Fruit fly (Drosophila melanogaster): ENCODE data around the gene CG33494.

CG33494 gene

DNA sequence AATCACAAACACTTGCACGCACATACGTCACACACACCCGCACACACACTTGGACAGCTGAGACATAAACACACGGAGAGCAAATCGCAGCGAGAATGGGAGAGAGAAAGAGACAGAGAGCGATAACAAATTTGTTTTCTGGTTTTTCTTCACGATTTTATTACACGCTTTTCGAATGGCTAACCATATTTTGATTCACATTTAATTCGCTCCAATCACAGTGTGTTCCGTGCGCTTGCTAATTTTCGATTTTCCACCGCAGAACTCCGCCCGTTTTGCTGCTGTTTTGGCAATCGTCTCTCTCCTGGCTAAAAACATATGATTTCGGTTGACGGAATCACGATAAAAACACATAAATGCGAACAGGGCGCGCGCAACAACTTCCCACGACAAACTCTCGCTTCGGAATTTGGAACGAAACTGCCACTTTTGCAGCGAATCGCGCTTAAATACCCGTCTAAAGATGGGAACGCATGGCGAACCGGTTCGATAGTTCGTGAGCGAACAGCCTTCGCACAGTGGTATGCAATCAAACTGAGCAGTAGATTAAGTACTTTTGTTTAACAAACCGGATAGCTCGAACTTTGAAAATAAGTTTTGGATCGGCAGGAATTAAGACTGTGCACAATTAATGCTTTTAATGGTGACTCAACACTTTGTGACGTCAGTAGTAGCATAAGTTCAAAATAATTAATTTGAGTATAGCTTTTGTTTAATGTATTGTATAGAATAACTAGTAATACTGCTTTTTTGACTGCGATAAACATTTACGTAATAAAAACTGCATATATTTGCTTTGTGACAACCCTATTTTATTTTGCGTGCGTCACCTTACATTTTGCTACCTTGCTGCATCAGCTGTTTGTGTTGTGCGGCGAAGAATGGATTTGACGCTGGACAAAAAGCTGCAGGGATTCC, 22.1 kb downstream of the CG33494 start, which contains the start of the genes Fur1 and Vps33B:
Fur1 (minus strand) TSS at position 424 of the 918 bp plus-strand sequence.
Vps33B (plus strand) TSS at position 856 of the 918 bp plus-strand sequence.
- TF ChIP-seq CG7745 (tag; optimal IDR thresholded peaks at IDR 0.05): no peak
- TF ChIP-seq tap (tag; optimal IDR thresholded peaks at IDR 0.05): peak; percentile 94
- TF ChIP-seq CG15269 (tag; optimal IDR thresholded peaks at IDR 0.05): peak; percentile 96
- TF ChIP-seq CG12155 (GFP tag; optimal IDR thresholded peaks at IDR 0.05): peak; percentile 97
- TF ChIP-seq CG3281 (GFP tag; optimal IDR thresholded peaks at IDR 0.05): peak; percentile 96
- TF ChIP-seq vfl (GFP tag; optimal IDR thresholded peaks at IDR 0.05): peak; percentile 96
- peak; percentile 98 for TF ChIP-seq CG1647 (GFP tag; optimal IDR thresholded peaks at IDR 0.05)
- TF ChIP-seq Dp (GFP tag; optimal IDR thresholded peaks at IDR 0.05): peak; percentile 32
- peak; percentile 94 for TF ChIP-seq CG4404 (GFP tag; IDR thresholded peaks at IDR 0.05)
- TF ChIP-seq repo (GFP tag; optimal IDR thresholded peaks at IDR 0.05): peak; percentile 97
- TF ChIP-seq CG18619 (GFP tag; optimal IDR thresholded peaks at IDR 0.05): peak; percentile 96
- TF ChIP-seq lilli (GFP tag; optimal IDR thresholded peaks at IDR 0.05): peak; percentile 99
- TF ChIP-seq CG32532 (GFP tag; IDR thresholded peaks at IDR 0.05): peak; percentile 95
- TF ChIP-seq CG6689 (GFP tag; IDR thresholded peaks at IDR 0.05): peak; percentile 100
- peak; percentile 93 for TF ChIP-seq CG7372 (GFP tag; IDR thresholded peaks at IDR 0.05)
- TF ChIP-seq CG17361 (GFP tag; IDR thresholded peaks at IDR 0.05): peak; percentile 99
- TF ChIP-seq fd102C (GFP tag; optimal IDR thresholded peaks at IDR 0.05): peak; percentile 64
- TF ChIP-seq wdn (GFP tag; IDR thresholded peaks at IDR 0.05): peak; percentile 90
- TF ChIP-seq zfh1 (GFP tag; IDR thresholded peaks at IDR 0.05): peak; percentile 95
- TF ChIP-seq CkIIα-i1 (GFP tag; IDR thresholded peaks at IDR 0.05): peak; percentile 17; the same call in 1 of the 2 replicates
- peak; percentile 92 for TF ChIP-seq CG3407 (GFP tag; optimal IDR thresholded peaks at IDR 0.05)
- TF ChIP-seq Nf-YC (tag; optimal IDR thresholded peaks at IDR 0.05): peak; percentile 90
- TF ChIP-seq exex (tag; optimal IDR thresholded peaks at IDR 0.05): peak; percentile 76
- peak; percentile 91 for TF ChIP-seq Hey (tag; optimal IDR thresholded peaks at IDR 0.05)
- TF ChIP-seq Six4 (GFP tag; optimal IDR thresholded peaks at IDR 0.05): peak; percentile 98
- peak; percentile 98 for TF ChIP-seq pum (GFP tag; optimal IDR thresholded peaks at IDR 0.05)
- peak; percentile 93 for TF ChIP-seq CG17186 (GFP tag; optimal IDR thresholded peaks at IDR 0.05)
- peak; percentile 93 for TF ChIP-seq CG17328 (GFP tag; IDR thresholded peaks at IDR 0.05)
- peak; percentile 70; the same call in 1 of the 2 replicates for TF ChIP-seq CG11696 (GFP tag; IDR thresholded peaks at IDR 0.05)
- peak; percentile 97 for TF ChIP-seq bcd (GFP tag; optimal IDR thresholded peaks at IDR 0.05)
- peak; percentile 99 for TF ChIP-seq pho (GFP tag; optimal IDR thresholded peaks at IDR 0.05)
- TF ChIP-seq fd96Cb (tag; optimal IDR thresholded peaks at IDR 0.05): peak; percentile 96
- TF ChIP-seq jing (GFP tag; optimal IDR thresholded peaks at IDR 0.05): peak; percentile 92
- no peak for TF ChIP-seq prd (optimal IDR thresholded peaks at IDR 0.05)
- peak; percentile 97 for TF ChIP-seq prd (GFP tag; IDR thresholded peaks at IDR 0.05)
- peak; percentile 78 for TF ChIP-seq Opbp (GFP tag; IDR thresholded peaks at IDR 0.05; ENCODE audit: partially characterized antibody)
- peak; percentile 78 for TF ChIP-seq CG43689 (GFP tag; IDR thresholded peaks at IDR 0.05)
- TF ChIP-seq nom (GFP tag; optimal IDR thresholded peaks at IDR 0.05): peak; percentile 86
- peak; percentile 92 for TF ChIP-seq CG4730 (GFP tag; IDR thresholded peaks at IDR 0.05)
- TF ChIP-seq Mrtf (GFP tag; IDR thresholded peaks at IDR 0.05): peak; percentile 88
- TF ChIP-seq CG11695 (GFP tag; IDR thresholded peaks at IDR 0.05): peak; percentile 94
- peak; percentile 95 for TF ChIP-seq CG32772 (GFP tag; IDR thresholded peaks at IDR 0.05)
- peak; percentile 96 for TF ChIP-seq CG15696 (tag; optimal IDR thresholded peaks at IDR 0.05)
- peak; percentile 94 for TF ChIP-seq wor (GFP tag; IDR thresholded peaks at IDR 0.05)
- no peak; the same call in 1 of the 2 replicates for TF ChIP-seq CG4360 (GFP tag; IDR thresholded peaks at IDR 0.05)
- peak; percentile 92 for TF ChIP-seq Elba2 (GFP tag; optimal IDR thresholded peaks at IDR 0.05)
- TF ChIP-seq nmo (GFP tag; optimal IDR thresholded peaks at IDR 0.05): peak; percentile 98
- peak; percentile 97 for TF ChIP-seq CG12236 (GFP tag; optimal IDR thresholded peaks at IDR 0.05)
- TF ChIP-seq onecut (GFP tag; IDR thresholded peaks at IDR 0.05): peak; percentile 86
